Worm (Caenorhabditis elegans) whole organism, L4 larva: Measurements from ENCODE around the gene C47E8.11.

Source experiments
- D1046.2 ChIP-seq: fragments of 200-800 bp; sonication (Bioruptor generic); IDR thresholded peaks from 2 replicates; pipeline ENCODE4 v1.3.6; 2022; ENCODE audit warnings: missing genetic modification characterization, missing compliant biosample characterization
- F37D6.2 ChIP-seq: sonication (generic microtip); optimal IDR thresholded peaks from 2 replicates; lab custom pipeline; 2016; ENCODE audit warnings: mild to moderate bottlenecking, missing genetic modification characterization, missing compliant biosample characterization
- Y105C5A.15 ChIP-seq: fragments of 200-800 bp; sonication (Bioruptor generic); IDR thresholded peaks from 2 replicates; pipeline ENCODE4 v1.3.6; 2022; ENCODE audit warnings: missing genetic modification characterization, missing compliant biosample characterization
- aha-1 ChIP-seq: fragments of 150-350 bp; peaks from one replicate; lab custom pipeline; 2014; ENCODE audit warnings: missing biosample characterization, missing genetic modification characterization
- ama-1 ChIP-seq: fragments of 150-350 bp; optimal IDR thresholded peaks from 2 replicates; lab custom pipeline; 2014; ENCODE audit warnings: inconsistent platforms, mixed read lengths
- ceh-20 ChIP-seq: fragments of 200-800 bp; sonication (Bioruptor generic); IDR thresholded peaks from 2 replicates; pipeline ENCODE4 v1.3.6; 2022; ENCODE audit warnings: missing genetic modification reagents, missing genetic modification characterization, missing compliant biosample characterization
- ces-1 ChIP-seq: fragments of 150-350 bp; sonication (generic microtip); optimal IDR thresholded peaks from 4 replicates; lab custom pipeline; 2014; ENCODE audit warnings: missing biosample characterization, missing genetic modification reagents, missing genetic modification characterization
- ctbp-1 ChIP-seq: fragments of 200-800 bp; sonication (Bioruptor generic); IDR thresholded peaks from 2 replicates; pipeline ENCODE4 v1.3.6; 2022; ENCODE audit warnings: missing genetic modification reagents, missing genetic modification characterization, missing compliant biosample characterization
- daf-12 ChIP-seq: fragments of 150-350 bp; optimal IDR thresholded peaks from 2 replicates; lab custom pipeline; 2014; ENCODE audit warnings: missing biosample characterization, missing genetic modification reagents, missing genetic modification characterization
- daf-16 ChIP-seq, 3 experiments: sonication (generic microtip); optimal IDR thresholded peaks; 2 replicates each; lab custom pipeline; 2016 to 2017; ENCODE audit warnings: missing genetic modification characterization in 3 of 3, missing genetic modification reagents in 3 of 3, mild to moderate bottlenecking in 2 of 3, missing compliant biosample characterization in 2 of 3, missing biosample characterization in 1 of 3, moderate library complexity in 1 of 3
- daf-19 ChIP-seq: fragments of 200-800 bp; sonication (Bioruptor generic); conservative IDR thresholded peaks from 2 replicates; pipeline ENCODE4 v1.3.6; 2022; ENCODE audit warnings: missing genetic modification characterization, missing compliant biosample characterization
- daf-8 ChIP-seq: fragments of 200-800 bp; sonication (Bioruptor generic); IDR thresholded peaks from 2 replicates; pipeline ENCODE4 v1.3.6; 2022; ENCODE audit warnings: missing genetic modification characterization, missing compliant biosample characterization
- dmd-6 ChIP-seq: fragments of 200-800 bp; sonication (Bioruptor generic); IDR thresholded peaks from 2 replicates; pipeline ENCODE4 v1.3.6; 2022; ENCODE audit warnings: missing genetic modification reagents, missing genetic modification characterization, missing compliant biosample characterization
- dmd-9 ChIP-seq: fragments of 200-800 bp; sonication (Bioruptor generic); IDR thresholded peaks from 2 replicates; pipeline ENCODE4 v1.3.6; 2022; ENCODE audit warnings: missing genetic modification reagents, missing genetic modification characterization, missing compliant biosample characterization
- dpl-1 ChIP-seq: fragments of 150-350 bp; optimal IDR thresholded peaks from 2 replicates; lab custom pipeline; 2014; ENCODE audit warnings: missing biosample characterization, missing genetic modification reagents, missing genetic modification characterization
- egl-27 ChIP-seq: sonication (generic microtip); optimal IDR thresholded peaks from 3 replicates; lab custom pipeline; 2017; ENCODE audit warnings: missing biosample characterization, missing genetic modification reagents, missing genetic modification characterization
- fos-1 ChIP-seq: fragments of 150-350 bp; optimal IDR thresholded peaks from 2 replicates; lab custom pipeline; 2014; ENCODE audit warnings: missing biosample characterization, missing genetic modification characterization
- hif-1 ChIP-seq, 2 experiments: sonication (generic microtip); optimal IDR thresholded peaks; 2 replicates each; lab custom pipeline; 2016 to 2017; ENCODE audit warnings: missing compliant biosample characterization in 2 of 2, missing genetic modification characterization in 2 of 2, missing genetic modification reagents in 2 of 2, missing genotype in 2 of 2, mild to moderate bottlenecking in 1 of 2
- hlh-11 ChIP-seq: fragments of 200-800 bp; sonication (Bioruptor generic); optimal IDR thresholded peaks from 2 replicates; lab custom pipeline; 2018; ENCODE audit warnings: mild to moderate bottlenecking, missing genetic modification characterization, missing compliant biosample characterization
- hlh-30 ChIP-seq: sonication (generic microtip); optimal IDR thresholded peaks from 2 replicates; lab custom pipeline; 2017; ENCODE audit warnings: antibody characterized with exemption, mild to moderate bottlenecking, missing genetic modification characterization, missing compliant biosample characterization; ENCODE audit not compliant: insufficient read depth
- hmg-1.1 ChIP-seq: fragments of 200-800 bp; sonication (Bioruptor generic); IDR thresholded peaks from 2 replicates; pipeline ENCODE4 v1.3.6; 2022; ENCODE audit warnings: missing genetic modification reagents, missing genetic modification characterization, missing compliant biosample characterization
- lim-7 ChIP-seq: fragments of 200-800 bp; sonication (Bioruptor generic); IDR thresholded peaks from 2 replicates; pipeline ENCODE4 v1.3.6; 2022; ENCODE audit warnings: missing genetic modification characterization, missing compliant biosample characterization
- lin-1 ChIP-seq: fragments of 200-800 bp; sonication (Bioruptor generic); IDR thresholded peaks from 2 replicates; pipeline ENCODE4 v1.3.6; 2022; ENCODE audit warnings: missing genetic modification reagents, missing genetic modification characterization, missing compliant biosample characterization
- lin-13 ChIP-seq: fragments of 150-350 bp; optimal IDR thresholded peaks from 2 replicates; lab custom pipeline; 2014; ENCODE audit warnings: missing biosample characterization, missing genetic modification reagents, missing genetic modification characterization
- lin-38 ChIP-seq: fragments of 200-800 bp; sonication (Bioruptor generic); IDR thresholded peaks from 2 replicates; pipeline ENCODE4 v1.3.6; 2022; ENCODE audit warnings: missing genetic modification reagents, missing genetic modification characterization, missing compliant biosample characterization
- madf-9 ChIP-seq: fragments of 200-800 bp; sonication (Bioruptor generic); conservative IDR thresholded peaks from 2 replicates; pipeline ENCODE4 v1.3.6; 2022; ENCODE audit warnings: missing genetic modification reagents, missing genetic modification characterization, missing compliant biosample characterization
- mdt-29 ChIP-seq: fragments of 200-800 bp; sonication (Bioruptor generic); IDR thresholded peaks from 2 replicates; pipeline ENCODE4 v1.3.6; 2022; ENCODE audit warnings: missing genetic modification reagents, missing genetic modification characterization, missing compliant biosample characterization
- mes-2 ChIP-seq: sonication (generic microtip); optimal IDR thresholded peaks from 2 replicates; lab custom pipeline; 2016; ENCODE audit warnings: missing genotype, mild to moderate bottlenecking, missing genetic modification characterization, missing compliant biosample characterization; ENCODE audit not compliant: poor library complexity, severe bottlenecking
- mxl-3 ChIP-seq: fragments of 200-800 bp; sonication (Bioruptor generic); optimal IDR thresholded peaks from 2 replicates; lab custom pipeline; 2018; ENCODE audit warnings: mild to moderate bottlenecking, missing genetic modification characterization, missing compliant biosample characterization
- nhr-111 ChIP-seq: fragments of 200-800 bp; sonication (Bioruptor generic); optimal IDR thresholded peaks from 2 replicates; lab custom pipeline; 2018; ENCODE audit warnings: mild to moderate bottlenecking, missing genetic modification characterization, missing compliant biosample characterization
- nhr-42 ChIP-seq: fragments of 200-800 bp; sonication (Bioruptor generic); IDR thresholded peaks from 2 replicates; pipeline ENCODE4 v1.3.6; 2022; ENCODE audit warnings: missing genetic modification characterization, missing compliant biosample characterization
- pha-4 ChIP-seq, 2 experiments: fragments of 150-350 bp in 1 of 2; fragments of 200-800 bp in 1 of 2; sonication (Bioruptor generic) in 1 of 2; IDR thresholded peaks in 1 of 2; optimal IDR thresholded peaks in 1 of 2; 2 replicates each; pipeline versions ENCODE4 v1.3.6 to Lab custom; 2014 to 2022; ENCODE audit warnings: missing genetic modification characterization in 2 of 2, missing genetic modification reagents in 2 of 2, missing biosample characterization in 1 of 2, missing compliant biosample characterization in 1 of 2
- pqm-1 ChIP-seq: sonication (generic microtip); optimal IDR thresholded peaks from 2 replicates; lab custom pipeline; 2017; ENCODE audit warnings: missing biosample characterization, missing genetic modification characterization
- rbr-2 ChIP-seq: sonication (generic microtip); optimal IDR thresholded peaks from 2 replicates; lab custom pipeline; 2016; ENCODE audit warnings: missing genotype, missing genetic modification characterization, missing compliant biosample characterization
- saeg-2 ChIP-seq: fragments of 200-800 bp; sonication (Bioruptor generic); IDR thresholded peaks from 2 replicates; pipeline ENCODE4 v1.3.6; 2022; ENCODE audit warnings: missing genetic modification reagents, missing genetic modification characterization, missing compliant biosample characterization
- snpc-1.2 ChIP-seq: fragments of 200-800 bp; sonication (Bioruptor generic); IDR thresholded peaks from 2 replicates; pipeline ENCODE4 v1.3.6; 2022; ENCODE audit warnings: missing genetic modification reagents, missing genetic modification characterization, missing compliant biosample characterization
- snpc-4 ChIP-seq: fragments of 150-350 bp; optimal IDR thresholded peaks from 2 replicates; lab custom pipeline; 2014; ENCODE audit warnings: missing biosample characterization, missing genetic modification characterization
- tra-1 ChIP-seq: fragments of 200-800 bp; sonication (Bioruptor generic); IDR thresholded peaks from 2 replicates; pipeline ENCODE4 v1.3.6; 2022; ENCODE audit warnings: missing genetic modification reagents, missing genetic modification characterization, missing compliant biosample characterization
- unc-39 ChIP-seq: sonication (generic microtip); optimal IDR thresholded peaks from 2 replicates; lab custom pipeline; 2017; ENCODE audit warnings: missing biosample characterization, missing genetic modification characterization
- zfp-3 ChIP-seq: fragments of 200-800 bp; sonication (Bioruptor generic); conservative IDR thresholded peaks from 2 replicates; pipeline ENCODE4 v1.3.6; 2022; ENCODE audit warnings: missing genetic modification reagents, missing genetic modification characterization, missing compliant biosample characterization
- zip-2 ChIP-seq: fragments of 150-350 bp; optimal IDR thresholded peaks from 2 replicates; lab custom pipeline; 2014; ENCODE audit warnings: missing biosample characterization, missing genetic modification characterization
- ztf-7 ChIP-seq: fragments of 150-350 bp; optimal IDR thresholded peaks from 2 replicates; lab custom pipeline; 2014; ENCODE audit warnings: missing biosample characterization, missing genetic modification characterization

The C47E8.11 gene

DNA sequence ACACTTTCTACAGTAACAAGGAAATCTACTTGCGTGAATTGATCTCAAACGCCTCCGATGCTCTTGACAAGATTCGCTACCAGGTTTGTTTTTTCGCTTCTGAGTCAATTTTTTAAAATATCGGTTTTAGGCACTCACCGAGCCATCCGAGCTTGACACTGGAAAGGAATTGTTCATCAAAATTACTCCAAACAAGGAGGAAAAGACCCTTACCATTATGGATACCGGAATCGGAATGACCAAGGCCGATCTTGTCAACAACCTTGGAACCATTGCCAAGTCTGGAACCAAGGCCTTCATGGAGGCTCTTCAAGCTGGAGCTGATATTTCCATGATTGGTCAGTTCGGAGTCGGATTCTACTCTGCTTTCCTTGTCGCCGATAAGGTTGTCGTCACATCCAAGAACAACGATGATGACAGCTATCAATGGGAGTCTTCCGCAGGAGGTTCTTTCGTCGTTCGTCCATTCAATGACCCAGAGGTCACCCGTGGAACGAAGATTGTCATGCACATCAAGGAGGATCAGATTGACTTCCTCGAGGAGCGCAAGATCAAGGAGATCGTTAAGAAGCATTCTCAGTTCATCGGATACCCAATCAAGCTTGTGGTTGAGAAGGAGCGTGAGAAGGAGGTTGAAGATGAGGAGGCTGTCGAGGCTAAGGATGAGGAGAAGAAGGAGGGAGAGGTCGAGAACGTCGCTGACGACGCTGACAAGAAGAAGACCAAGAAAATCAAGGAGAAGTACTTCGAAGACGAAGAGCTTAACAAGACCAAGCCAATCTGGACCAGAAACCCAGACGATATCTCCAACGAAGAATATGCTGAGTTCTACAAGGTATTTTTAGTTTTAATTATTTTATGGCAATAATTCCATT, 1.9 kb upstream of the C47E8.11 start (continued):
- no peak for TF ChIP-seq mxl-3 (GFP tag; lab: Kevin White, UChicago)
- no peak for TF ChIP-seq daf-19 (GFP tag; lab: Robert Waterston, UW)
- TF ChIP-seq hlh-11 (tag; lab: Kevin White, UChicago) = no peak
- TF ChIP-seq daf-16 (GFP tag; optimal IDR thresholded peaks at IDR 0.05; lab: Kevin White, UChicago) = no peak
- no peak for TF ChIP-seq daf-16 (tag; optimal IDR thresholded peaks at IDR 0.05; lab: Kevin White, UChicago)
- TF ChIP-seq daf-12 (tag; lab: Kevin White, UChicago) = no peak
- TF ChIP-seq ces-1 = no peak
- 0 out of 2 replicates have a peak, but pooled peaks have one; percentile 6 for TF ChIP-seq dmd-6 (GFP tag; lab: Robert Waterston, UW)
- TF ChIP-seq pqm-1 = no peak
- no peak for TF ChIP-seq unc-39
- peak; percentile 84 for TF ChIP-seq ama-1 (lab: Kevin White, UChicago)
- no peak for TF ChIP-seq Y105C5A.15 (GFP tag; lab: Robert Waterston, UW)
- TF ChIP-seq ztf-7 (tag; lab: Kevin White, UChicago) = no peak
- TF ChIP-seq hif-1 (tag; optimal IDR thresholded peaks at IDR 0.05; lab: Kevin White, UChicago) = no peak
- no peak for TF ChIP-seq hmg-1.1
- no peak for TF ChIP-seq fos-1
- no peak for TF ChIP-seq egl-27 (tag; lab: Kevin White, UChicago)
- no peak for TF ChIP-seq zip-2 (tag; lab: Kevin White, UChicago)
- no peak for TF ChIP-seq dmd-9 (GFP tag; lab: Robert Waterston, UW)
- TF ChIP-seq snpc-4 (tag; lab: Kevin White, UChicago) = no peak
- no peak for TF ChIP-seq dpl-1 (GFP tag; lab: Kevin White, UChicago)
- TF ChIP-seq rbr-2 (tag; lab: Kevin White, UChicago) = no peak
- TF ChIP-seq lim-7 (GFP tag; lab: Robert Waterston, UW) = 0 out of 2 replicates have a peak, but pooled peaks have one; percentile 70
- TF ChIP-seq mes-2 (tag; lab: Kevin White, UChicago) = no peak
- TF ChIP-seq tra-1 = no peak
- no peak for TF ChIP-seq madf-9 (GFP tag; lab: Robert Waterston, UW)
- TF ChIP-seq daf-8 (GFP tag; lab: Robert Waterston, UW) = no peak

DNA sequence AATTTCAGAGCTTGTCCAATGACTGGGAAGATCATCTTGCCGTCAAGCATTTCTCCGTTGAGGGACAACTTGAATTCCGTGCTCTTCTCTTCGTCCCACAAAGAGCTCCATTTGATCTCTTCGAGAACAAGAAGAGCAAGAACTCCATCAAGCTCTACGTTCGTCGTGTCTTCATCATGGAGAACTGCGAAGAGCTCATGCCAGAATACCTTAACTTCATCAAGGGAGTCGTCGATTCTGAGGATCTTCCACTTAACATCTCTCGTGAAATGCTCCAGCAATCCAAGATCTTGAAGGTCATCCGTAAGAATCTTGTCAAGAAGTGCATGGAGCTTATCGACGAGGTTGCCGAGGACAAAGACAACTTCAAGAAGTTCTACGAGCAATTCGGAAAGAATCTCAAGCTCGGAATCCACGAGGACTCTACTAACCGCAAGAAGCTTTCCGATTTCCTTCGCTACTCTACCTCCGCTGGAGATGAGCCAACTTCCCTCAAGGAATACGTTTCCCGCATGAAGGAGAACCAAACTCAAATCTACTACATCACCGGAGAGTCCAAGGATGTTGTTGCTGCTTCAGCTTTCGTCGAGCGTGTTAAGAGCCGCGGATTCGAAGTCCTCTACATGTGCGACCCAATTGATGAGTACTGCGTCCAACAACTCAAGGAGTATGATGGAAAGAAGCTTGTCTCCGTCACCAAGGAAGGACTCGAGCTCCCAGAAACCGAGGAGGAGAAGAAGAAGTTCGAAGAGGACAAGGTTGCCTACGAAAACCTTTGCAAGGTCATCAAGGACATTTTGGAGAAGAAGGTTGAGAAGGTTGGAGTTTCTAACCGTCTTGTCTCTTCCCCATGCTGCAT, 1.1 kb upstream of the C47E8.11 start:
- TF ChIP-seq saeg-2 (GFP tag; lab: Robert Waterston, UW) = 0 out of 2 replicates have a peak, but pooled peaks have one; percentile 7
- no peak; the same call in 1 of the 2 replicates for TF ChIP-seq mdt-29
- TF ChIP-seq ceh-20 = no peak
- peak; percentile 88 for TF ChIP-seq aha-1 (tag; lab: Kevin White, UChicago)
- TF ChIP-seq lin-1 (GFP tag; lab: Robert Waterston, UW) = no peak
- TF ChIP-seq zfp-3 (GFP tag; lab: Robert Waterston, UW) = 0 out of 2 replicates have a peak, but pooled peaks have one; percentile 18
- TF ChIP-seq mes-2 (tag; lab: Kevin White, UChicago) = no peak
- no peak for TF ChIP-seq D1046.2 (GFP tag; lab: Robert Waterston, UW)
- TF ChIP-seq madf-9 (GFP tag; lab: Robert Waterston, UW) = peak; percentile 15; the same call in 1 of the 2 replicates
- TF ChIP-seq nhr-111 (GFP tag; lab: Kevin White, UChicago) = no peak
- TF ChIP-seq F37D6.2 (tag; lab: Kevin White, UChicago) = no peak
- no peak for TF ChIP-seq dmd-9 (GFP tag; lab: Robert Waterston, UW)
- 0 out of 2 replicates have a peak, but pooled peaks have one; percentile 4 for TF ChIP-seq nhr-42 (GFP tag; lab: Robert Waterston, UW)
- TF ChIP-seq pha-4 (GFP tag; IDR thresholded peaks at IDR 0.05; lab: Robert Waterston, UW) = peak; percentile 40
- TF ChIP-seq pha-4 (tag; optimal IDR thresholded peaks at IDR 0.05; lab: Kevin White, UChicago) = no peak
- peak; percentile 25; the same call in 1 of the 2 replicates for TF ChIP-seq snpc-1.2 (GFP tag; lab: Robert Waterston, UW)
- 0 out of 2 replicates have a peak, but pooled peaks have one; percentile 14 for TF ChIP-seq ctbp-1
- TF ChIP-seq ama-1 (lab: Kevin White, UChicago) = peak; percentile 71
- peak; percentile 25; the same call in 1 of the 2 replicates for TF ChIP-seq daf-19 (GFP tag; lab: Robert Waterston, UW)
- TF ChIP-seq dmd-6 (GFP tag; lab: Robert Waterston, UW) = 0 out of 2 replicates have a peak, but pooled peaks have one; percentile 8
- peak; percentile 53 for TF ChIP-seq lim-7 (GFP tag; lab: Robert Waterston, UW)
- 0 out of 2 replicates have a peak, but pooled peaks have one; percentile 4 for TF ChIP-seq lin-38 (GFP tag; lab: Robert Waterston, UW)
- no peak for TF ChIP-seq fos-1
- TF ChIP-seq lin-13 (GFP tag; lab: Kevin White, UChicago) = peak; percentile 84
- TF ChIP-seq daf-16 (GFP tag; optimal IDR thresholded peaks at IDR 0.05; lab: Kevin White, UChicago) = no peak
- TF ChIP-seq daf-16 (tag; optimal IDR thresholded peaks at IDR 0.05; lab: Kevin White, UChicago) = peak; percentile 18
- no peak for TF ChIP-seq hlh-30
